Fruit fly (Drosophila melanogaster): Measurements from ENCODE around the gene ouib.

The ouib gene

dm6 chr3R:8704669-8705068, 20.6 kb upstream of the ouib start:
- no peak for TF ChIP-seq Sin3A (optimal IDR thresholded peaks at IDR 0.05)
- TF ChIP-seq psq (optimal IDR thresholded peaks at IDR 0.05): no peak
- no peak for TF ChIP-seq ttk (optimal IDR thresholded peaks at IDR 0.05)
- TF ChIP-seq Myc (optimal IDR thresholded peaks at IDR 0.05): no peak
- no peak for TF ChIP-seq insv (optimal IDR thresholded peaks at IDR 0.05)
- TF ChIP-seq h (optimal IDR thresholded peaks at IDR 0.05): no peak

DNA sequence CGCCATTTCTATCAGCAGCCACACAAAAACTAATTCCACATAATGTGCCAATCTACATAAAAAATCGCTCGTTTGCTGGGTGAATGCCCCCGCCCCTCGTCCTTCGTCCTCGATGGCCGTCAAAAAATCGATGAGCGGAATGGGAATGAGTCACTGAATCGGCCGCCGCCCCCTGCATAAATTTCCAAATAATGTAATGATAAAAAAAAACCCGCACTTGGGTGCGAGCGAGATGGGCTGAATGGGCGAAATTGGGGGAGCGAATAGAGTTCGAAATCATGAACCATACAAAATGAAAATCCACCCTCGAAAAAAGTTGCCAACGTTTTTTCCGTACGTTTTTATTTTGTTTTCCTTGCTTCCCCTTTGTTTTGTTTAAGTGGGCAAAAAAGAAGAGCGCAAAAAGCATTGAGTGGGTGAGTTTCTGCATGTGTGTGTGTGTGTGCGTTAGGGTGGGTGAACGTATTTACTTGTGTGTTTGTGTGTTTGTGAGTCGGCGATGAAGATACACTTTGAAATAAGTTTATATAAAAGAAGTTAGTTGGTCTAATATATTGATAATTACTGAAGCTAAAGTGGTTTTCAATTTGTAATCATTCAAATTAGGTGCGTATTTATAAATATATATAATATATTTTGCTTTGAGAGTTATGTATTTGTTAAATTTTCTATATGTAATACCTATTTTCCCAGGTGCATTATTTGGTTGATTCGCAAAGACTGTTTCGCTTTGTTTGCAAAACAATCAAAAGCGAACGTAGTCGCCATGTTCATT, 19.8 kb upstream of the ouib start:
- no peak for TF ChIP-seq Myc (optimal IDR thresholded peaks at IDR 0.05)
- TF ChIP-seq Sin3A (optimal IDR thresholded peaks at IDR 0.05): no peak
- no peak for TF ChIP-seq ttk (optimal IDR thresholded peaks at IDR 0.05)
- TF ChIP-seq insv (optimal IDR thresholded peaks at IDR 0.05): no peak
- TF ChIP-seq h (optimal IDR thresholded peaks at IDR 0.05): no peak
- TF ChIP-seq psq (optimal IDR thresholded peaks at IDR 0.05): no peak

DNA sequence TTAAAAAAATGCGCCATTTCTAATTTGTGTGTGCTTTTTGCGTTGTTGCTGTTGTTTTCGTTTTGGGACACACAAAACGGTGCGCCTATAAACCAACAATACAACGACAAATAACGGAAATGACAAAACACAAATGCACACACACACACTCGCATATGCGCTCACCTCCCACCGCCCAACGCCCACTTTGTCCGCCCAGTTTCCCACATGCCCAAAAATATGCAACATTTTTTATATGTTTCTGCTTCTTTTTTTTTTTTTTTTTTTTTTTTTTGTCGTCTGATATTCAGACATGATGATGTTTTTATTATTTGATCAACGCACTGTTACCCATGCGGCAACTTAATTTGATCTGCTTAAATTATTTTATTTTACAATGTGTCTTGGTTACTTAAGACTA, 18.1 kb upstream of the ouib start:
- TF ChIP-seq insv (optimal IDR thresholded peaks at IDR 0.05) (no peak), Myc (optimal IDR thresholded peaks at IDR 0.05) (no peak), psq (optimal IDR thresholded peaks at IDR 0.05) (no peak), ttk (optimal IDR thresholded peaks at IDR 0.05) (no peak), h (optimal IDR thresholded peaks at IDR 0.05) (no peak), Sin3A (optimal IDR thresholded peaks at IDR 0.05) (no peak)

- TF ChIP-seq psq (optimal IDR thresholded peaks at IDR 0.05): no peak
- no peak for TF ChIP-seq ttk (optimal IDR thresholded peaks at IDR 0.05)
- TF ChIP-seq Myc (optimal IDR thresholded peaks at IDR 0.05): no peak
- no peak for TF ChIP-seq Sin3A (optimal IDR thresholded peaks at IDR 0.05)
- no peak for TF ChIP-seq insv (optimal IDR thresholded peaks at IDR 0.05)
- TF ChIP-seq h (optimal IDR thresholded peaks at IDR 0.05): no peak
Observed at dm6 chr3R:8711890-8712449, 13.3 kb upstream of the ouib start.

dm6 chr3R:8712722-8713131, 12.6 kb upstream of the ouib start, which contains the start of gene CG8112:
CG8112 (plus strand) TSS chr3R:8712933.
- no peak for TF ChIP-seq Sin3A (optimal IDR thresholded peaks at IDR 0.05)
- TF ChIP-seq psq (optimal IDR thresholded peaks at IDR 0.05): no peak

DNA sequence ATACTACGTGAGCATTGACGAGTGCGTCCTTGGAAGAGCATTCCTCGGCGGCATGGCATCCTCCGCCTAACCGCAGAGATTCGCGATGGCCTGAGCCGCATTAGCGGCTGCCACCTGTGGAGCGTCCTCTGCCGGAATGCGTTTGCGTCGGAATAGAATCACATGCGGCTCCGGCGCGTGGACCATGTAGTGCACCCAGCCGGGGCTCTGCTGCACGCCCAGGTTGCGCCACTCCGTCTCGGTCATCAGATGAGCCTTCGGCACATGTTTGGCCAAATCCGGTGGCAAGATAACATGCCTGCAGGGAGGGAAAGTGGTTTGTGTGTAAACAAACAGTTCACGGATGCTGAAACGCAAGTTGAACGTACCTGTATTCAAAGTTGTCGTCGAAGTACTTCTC, 9.9 kb upstream of the ouib start:
- no peak for TF ChIP-seq ttk (optimal IDR thresholded peaks at IDR 0.05)

DNA sequence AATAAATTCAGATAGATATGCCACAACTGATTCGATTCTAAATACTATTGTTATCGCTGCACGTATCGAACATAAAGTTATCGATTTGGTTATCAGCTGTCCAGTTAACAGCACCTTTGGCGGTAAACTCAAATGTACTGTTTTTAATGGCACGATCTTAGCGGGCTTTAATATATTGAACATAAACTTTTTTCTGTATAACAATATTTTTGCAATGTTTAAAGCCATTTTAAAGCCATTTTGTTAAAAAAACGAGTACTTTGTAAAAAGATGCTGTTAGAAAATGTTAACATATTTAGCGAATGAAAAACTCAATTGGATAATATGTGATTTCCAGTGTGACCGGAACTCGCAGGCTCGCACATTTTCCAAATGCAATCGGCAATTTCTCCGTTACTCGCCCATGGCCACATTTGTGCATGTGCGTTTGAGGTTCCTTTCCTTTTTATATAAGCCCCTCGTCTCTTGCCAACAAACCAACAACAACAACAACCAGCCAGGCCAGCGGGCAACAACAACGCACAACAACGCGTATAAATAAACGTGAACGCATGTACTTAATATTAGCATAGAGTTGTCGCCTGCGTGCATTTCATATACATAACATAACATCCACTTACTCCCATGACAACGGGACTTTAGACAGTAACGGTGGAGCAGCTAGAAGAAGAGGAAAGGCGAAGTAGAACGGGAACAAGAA, 9.3 kb upstream of the ouib start, which contains the start of gene TMEM216:
TSS of gene TMEM216 (plus strand) at position 393 of the 700 bp plus-strand sequence.
- TF ChIP-seq ttk (optimal IDR thresholded peaks at IDR 0.05): no peak
- no peak for TF ChIP-seq psq (optimal IDR thresholded peaks at IDR 0.05)
- no peak for TF ChIP-seq Myc (optimal IDR thresholded peaks at IDR 0.05)
- no peak for TF ChIP-seq insv (optimal IDR thresholded peaks at IDR 0.05)
- TF ChIP-seq Sin3A (optimal IDR thresholded peaks at IDR 0.05): no peak
- no peak for TF ChIP-seq h (optimal IDR thresholded peaks at IDR 0.05)

dm6 chr3R:8716551-8716879, 8.8 kb upstream of the ouib start:
- TF ChIP-seq ttk (optimal IDR thresholded peaks at IDR 0.05): no peak
- no peak for TF ChIP-seq Myc (optimal IDR thresholded peaks at IDR 0.05)
- no peak for TF ChIP-seq psq (optimal IDR thresholded peaks at IDR 0.05)
- TF ChIP-seq Sin3A (optimal IDR thresholded peaks at IDR 0.05): no peak
- TF ChIP-seq h (optimal IDR thresholded peaks at IDR 0.05): no peak
- TF ChIP-seq insv (optimal IDR thresholded peaks at IDR 0.05): no peak

- TF ChIP-seq psq (optimal IDR thresholded peaks at IDR 0.05): no peak
- TF ChIP-seq ttk (optimal IDR thresholded peaks at IDR 0.05): no peak
- no peak for TF ChIP-seq h (optimal IDR thresholded peaks at IDR 0.05)
- TF ChIP-seq Myc (optimal IDR thresholded peaks at IDR 0.05): no peak
- no peak for TF ChIP-seq insv (optimal IDR thresholded peaks at IDR 0.05)
- TF ChIP-seq Sin3A (optimal IDR thresholded peaks at IDR 0.05): no peak
Observed at dm6 chr3R:8718356-8718755, 6.9 kb upstream of the ouib start, which contains the start of gene Cks85A. Cks85A (minus strand) TSS chr3R:8718456.

dm6 chr3R:8718898-8719297, 6.4 kb upstream of the ouib start, which contains the start of gene CG11760:
CG11760 (plus strand) TSS chr3R:8719198.
- TF ChIP-seq Myc (optimal IDR thresholded peaks at IDR 0.05): no peak
- no peak for TF ChIP-seq Sin3A (optimal IDR thresholded peaks at IDR 0.05)
- TF ChIP-seq ttk (optimal IDR thresholded peaks at IDR 0.05): no peak
- no peak for TF ChIP-seq insv (optimal IDR thresholded peaks at IDR 0.05)
- TF ChIP-seq psq (optimal IDR thresholded peaks at IDR 0.05): no peak
- TF ChIP-seq h (optimal IDR thresholded peaks at IDR 0.05): no peak

DNA sequence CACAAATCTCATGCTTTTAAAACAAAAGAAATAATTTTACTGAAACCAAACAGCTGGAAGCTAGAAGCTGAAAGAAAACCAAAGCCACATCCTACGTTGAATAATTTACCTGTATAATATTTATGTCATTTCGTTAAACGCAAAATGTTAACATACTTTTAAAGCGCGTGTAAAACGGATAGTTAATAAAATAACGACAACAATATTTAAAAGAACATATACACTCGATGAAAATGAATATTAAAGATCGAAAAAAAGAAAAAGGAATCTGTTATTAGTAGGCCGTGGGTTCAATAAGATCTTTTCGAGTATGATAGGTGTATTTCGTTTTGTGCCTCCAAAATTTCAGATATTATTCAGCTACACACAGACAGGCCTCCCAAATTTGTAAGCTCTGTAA, 4.2 kb upstream of the ouib start, which contains the start of gene CG8136:
TSS of gene CG8136 (plus strand) at position 301 of the 400 bp plus-strand sequence.
- TF ChIP-seq Sin3A (optimal IDR thresholded peaks at IDR 0.05) (no peak), h (optimal IDR thresholded peaks at IDR 0.05) (no peak), insv (optimal IDR thresholded peaks at IDR 0.05) (no peak), psq (optimal IDR thresholded peaks at IDR 0.05) (no peak), Myc (optimal IDR thresholded peaks at IDR 0.05) (no peak), ttk (optimal IDR thresholded peaks at IDR 0.05) (no peak)

DNA sequence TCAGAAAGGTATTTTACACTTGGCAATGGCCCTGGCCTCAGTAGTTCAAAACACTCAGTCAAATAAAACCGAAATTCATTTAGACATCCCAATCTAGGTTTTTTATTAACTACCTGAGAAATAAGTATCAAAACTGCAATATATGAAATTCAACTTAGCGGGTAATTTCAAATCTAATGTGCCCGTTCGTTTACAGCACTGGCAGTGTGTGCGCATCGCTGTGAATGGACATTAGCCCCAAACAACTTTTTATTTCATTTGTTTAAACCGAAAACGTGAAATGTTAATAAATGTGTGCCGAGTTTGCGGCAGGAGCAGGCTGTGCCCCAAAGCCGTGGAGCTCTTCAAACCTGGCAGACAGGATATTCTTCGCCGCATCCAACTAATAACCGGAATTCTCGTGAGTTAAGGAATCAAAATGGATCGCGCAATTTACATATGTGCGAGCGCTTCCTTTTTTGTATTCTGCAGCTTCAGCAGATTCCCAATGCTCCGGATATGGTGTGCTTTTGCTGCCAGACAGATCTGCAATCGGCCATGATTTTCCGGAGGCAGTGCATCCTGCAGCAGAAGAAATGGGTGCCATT, 2.2 kb upstream of the ouib start, which contains the start of gene nom:
TSS of gene nom (plus strand) at position 213 of the 587 bp plus-strand sequence.
- TF ChIP-seq h (optimal IDR thresholded peaks at IDR 0.05): no peak
- no peak for TF ChIP-seq Sin3A (optimal IDR thresholded peaks at IDR 0.05)
- TF ChIP-seq insv (optimal IDR thresholded peaks at IDR 0.05): no peak
- no peak for TF ChIP-seq ttk (optimal IDR thresholded peaks at IDR 0.05)
- no peak for TF ChIP-seq Myc (optimal IDR thresholded peaks at IDR 0.05)
- no peak for TF ChIP-seq psq (optimal IDR thresholded peaks at IDR 0.05)

Measured in Kc167 (cell line).